Fruit fly (Drosophila melanogaster): ENCODE data around the gene CheA75a.

DNA sequence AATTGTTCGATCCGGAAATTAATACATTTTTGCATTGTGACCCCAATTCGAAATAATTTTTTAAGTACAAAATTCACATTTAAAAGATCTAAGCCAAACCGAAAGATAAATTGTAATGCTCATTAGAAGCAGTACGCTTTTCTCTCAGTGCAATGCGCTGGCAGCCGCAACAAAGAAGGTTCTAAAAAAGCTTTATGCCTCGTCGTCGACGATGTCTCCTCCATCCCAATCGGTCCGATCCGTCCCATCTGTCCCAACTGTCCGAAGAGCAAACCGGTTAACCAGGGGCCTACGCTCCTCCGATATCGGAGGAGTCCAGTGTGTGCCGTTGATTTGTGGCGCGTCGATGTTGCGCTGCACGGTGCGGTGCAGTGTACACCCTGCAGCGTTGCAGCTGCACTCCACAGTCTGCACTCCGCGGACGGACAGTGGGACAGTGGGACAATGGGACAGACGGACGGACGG is 11.5 kb upstream of the CheA75a start:
- TF ChIP-seq psq (optimal IDR thresholded peaks at IDR 0.05) (no peak), Myc (optimal IDR thresholded peaks at IDR 0.05) (no peak), h (optimal IDR thresholded peaks at IDR 0.05) (no peak), insv (optimal IDR thresholded peaks at IDR 0.05) (no peak), ttk (optimal IDR thresholded peaks at IDR 0.05) (no peak)

Data from Kc167 (cell line).